Worm (Caenorhabditis elegans): Measurements from ENCODE around the gene T24H10.5.

- no peak for TF ChIP-seq ama-1 (optimal IDR thresholded peaks at IDR 0.05)
- TF ChIP-seq C04F5.9 (tag; optimal IDR thresholded peaks at IDR 0.05), result no peak
- TF ChIP-seq ceh-90 (tag; optimal IDR thresholded peaks at IDR 0.05), result no peak
- no peak for TF ChIP-seq jun-1 (tag; optimal IDR thresholded peaks at IDR 0.05)
Observed at ce11 chrII:9093584-9093983, 7.3 kb upstream of the T24H10.5 start, which contains the start of gene C07H4.1.

All from whole organism, L1 larva.